Fruit fly (Drosophila melanogaster) S2 (cell line): ENCODE data around the gene CG33233.

Source experiments
- CG8478 ChIP-seq: fragments of >200 bp; optimal IDR thresholded peaks from 2 replicates; lab custom pipeline; 2018
- CTCF ChIP-seq, 2 experiments: fragments of >200 bp; optimal IDR thresholded peaks; 2 replicates each; lab custom pipeline; 2018

DNA sequence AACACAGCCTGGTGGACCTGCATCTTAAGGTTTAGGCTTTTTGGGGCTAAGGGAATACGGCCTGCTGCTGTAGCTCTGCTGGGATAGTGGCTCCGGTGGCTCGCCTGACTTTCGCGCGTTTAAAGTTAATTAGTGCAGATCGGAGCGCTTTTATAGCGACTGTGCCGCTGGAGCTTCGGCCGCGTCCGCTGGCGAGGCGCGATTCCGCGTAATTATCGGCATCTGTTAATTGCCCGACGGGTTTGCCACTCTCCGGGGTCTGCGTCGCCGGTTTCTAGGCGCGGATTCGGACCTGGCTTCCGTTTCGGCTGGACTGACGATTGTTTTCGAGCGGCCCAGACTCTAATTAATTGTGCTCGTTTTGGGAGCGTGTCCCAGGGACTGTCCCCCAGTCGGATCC is 16.1 kb upstream of the CG33233 start, which contains the start of gene CG14949:
- TF ChIP-seq CTCF (optimal IDR thresholded peaks at IDR 0.05; lab: Kevin White, UChicago) (no peak), CG8478 (lab: Kevin White, UChicago) (no peak)
